Worm (Caenorhabditis elegans) whole organism, L1 larva: Measurements from ENCODE around the gene sru-4.

Experiments used
- C04F5.9 ChIP-seq: sonication (generic microtip); optimal IDR thresholded peaks from 2 replicates; lab custom pipeline; 2016; ENCODE audit warnings: missing genetic modification characterization, missing compliant biosample characterization
- Y116A8C.19 ChIP-seq: sonication (generic microtip); optimal IDR thresholded peaks from 2 replicates; lab custom pipeline; 2016; ENCODE audit warnings: missing compliant biosample characterization, missing genetic modification characterization, borderline replicate concordance
- ama-1 ChIP-seq: fragments of 150-350 bp; optimal IDR thresholded peaks from 2 replicates; lab custom pipeline; 2014
- blmp-1 ChIP-seq: fragments of 150-350 bp; optimal IDR thresholded peaks from 2 replicates; lab custom pipeline; 2014; ENCODE audit warnings: missing biosample characterization, missing genetic modification characterization
- ceh-63 ChIP-seq: fragments of 200-800 bp; sonication (Bioruptor generic); optimal IDR thresholded peaks from 2 replicates; lab custom pipeline; 2018; ENCODE audit warnings: mild to moderate bottlenecking, missing genetic modification characterization, missing compliant biosample characterization
- ces-1 ChIP-seq: fragments of 150-350 bp; optimal IDR thresholded peaks from 2 replicates; lab custom pipeline; 2014; ENCODE audit warnings: missing biosample characterization, missing genetic modification reagents, missing genetic modification characterization
- dsc-1 ChIP-seq: sonication (generic microtip); optimal IDR thresholded peaks from 2 replicates; lab custom pipeline; 2016; ENCODE audit warnings: mild to moderate bottlenecking, missing genetic modification characterization, missing compliant biosample characterization
- efl-1 ChIP-seq, 4 experiments: fragments of 150-350 bp; optimal IDR thresholded peaks in 3 of 4; peaks in 1 of 4; 1 replicate in 1 of 4; 2 replicates in 3 of 4; lab custom pipeline; 2014; ENCODE audit warnings: missing biosample characterization in 2 of 4, missing genetic modification characterization in 2 of 4, missing genetic modification reagents in 2 of 4
- egl-27 ChIP-seq, 2 experiments: fragments of 150-350 bp in 1 of 2; sonication (generic microtip); optimal IDR thresholded peaks; 3 replicates each; lab custom pipeline; 2017 to 2018; ENCODE audit warnings: missing biosample characterization in 2 of 2, missing genetic modification characterization in 2 of 2, missing genetic modification reagents in 2 of 2
- elt-3 ChIP-seq, 6 experiments: fragments of 150-350 bp in 1 of 6; sonication (generic microtip); optimal IDR thresholded peaks; 2 replicates each; lab custom pipeline; 2017 to 2018; ENCODE audit warnings: missing biosample characterization in 6 of 6, missing genetic modification characterization in 6 of 6, inconsistent platforms in 1 of 6
- fkh-10 ChIP-seq: sonication (generic microtip); optimal IDR thresholded peaks from 2 replicates; lab custom pipeline; 2017; ENCODE audit warnings: missing biosample characterization, missing genetic modification reagents, missing genetic modification characterization
- fkh-4 ChIP-seq: sonication (generic microtip); optimal IDR thresholded peaks from 2 replicates; lab custom pipeline; 2016; ENCODE audit warnings: missing compliant biosample characterization, missing genetic modification characterization, borderline replicate concordance
- fkh-8 ChIP-seq: sonication (generic microtip); optimal IDR thresholded peaks from 2 replicates; lab custom pipeline; 2016; ENCODE audit warnings: mild to moderate bottlenecking, missing genetic modification characterization, missing compliant biosample characterization
- hlh-4 ChIP-seq: sonication (generic microtip); optimal IDR thresholded peaks from 2 replicates; lab custom pipeline; 2016; ENCODE audit warnings: mild to moderate bottlenecking, missing genetic modification characterization, missing compliant biosample characterization
- isw-1 ChIP-seq: fragments of 200-800 bp; sonication (Bioruptor generic); IDR thresholded peaks from 2 replicates; pipeline ENCODE4 v1.3.6; 2022; ENCODE audit warnings: missing genetic modification characterization, missing compliant biosample characterization
- jun-1 ChIP-seq: fragments of 150-350 bp; optimal IDR thresholded peaks from 2 replicates; lab custom pipeline; 2014; ENCODE audit warnings: missing biosample characterization, missing genetic modification reagents, missing genetic modification characterization
- lin-13 ChIP-seq: fragments of 150-350 bp; optimal IDR thresholded peaks from 2 replicates; lab custom pipeline; 2014; ENCODE audit warnings: missing biosample characterization, missing genetic modification reagents, missing genetic modification characterization
- lin-14 ChIP-seq: fragments of 200-800 bp; sonication (Bioruptor generic); optimal IDR thresholded peaks from 2 replicates; lab custom pipeline; 2018; ENCODE audit warnings: mild to moderate bottlenecking, missing genetic modification characterization, moderate library complexity, missing compliant biosample characterization
- lin-15B ChIP-seq: fragments of 150-350 bp; sonication (generic microtip); optimal IDR thresholded peaks from 3 replicates; lab custom pipeline; 2014; ENCODE audit warnings: missing biosample characterization, missing genetic modification characterization
- lin-39 ChIP-seq: fragments of 150-350 bp; optimal IDR thresholded peaks from 2 replicates; lab custom pipeline; 2014; ENCODE audit warnings: missing biosample characterization, missing genetic modification reagents, missing genetic modification characterization
- lir-3 ChIP-seq: sonication (generic microtip); optimal IDR thresholded peaks from 2 replicates; lab custom pipeline; 2016; ENCODE audit warnings: mild to moderate bottlenecking, missing genetic modification characterization, moderate library complexity, missing compliant biosample characterization; ENCODE audit not compliant: poor library complexity
- mef-2 ChIP-seq: fragments of 150-350 bp; optimal IDR thresholded peaks from 2 replicates; lab custom pipeline; 2014; ENCODE audit warnings: missing biosample characterization, missing genetic modification characterization
- mep-1 ChIP-seq: fragments of 150-350 bp; optimal IDR thresholded peaks from 2 replicates; lab custom pipeline; 2014; ENCODE audit warnings: missing biosample characterization, missing genetic modification characterization
- nhr-11 ChIP-seq: fragments of 150-350 bp; optimal IDR thresholded peaks from 2 replicates; lab custom pipeline; 2014; ENCODE audit warnings: missing biosample characterization, missing genetic modification characterization
- nhr-12 ChIP-seq: sonication (generic microtip); optimal IDR thresholded peaks from 2 replicates; lab custom pipeline; 2017; ENCODE audit warnings: missing biosample characterization, missing genetic modification characterization
- nhr-19 ChIP-seq: fragments of 200-800 bp; sonication (Bioruptor generic); conservative IDR thresholded peaks from 2 replicates; pipeline ENCODE4 v1.3.6; 2022; ENCODE audit warnings: missing genetic modification characterization, missing compliant biosample characterization
- nhr-237 ChIP-seq: fragments of 150-350 bp; optimal IDR thresholded peaks from 2 replicates; lab custom pipeline; 2014; ENCODE audit warnings: missing biosample characterization, missing genetic modification characterization
- nhr-28 ChIP-seq: fragments of 150-350 bp; optimal IDR thresholded peaks from 2 replicates; lab custom pipeline; 2014; ENCODE audit warnings: missing biosample characterization, missing genetic modification characterization
- nhr-47 ChIP-seq: sonication (generic microtip); optimal IDR thresholded peaks from 2 replicates; lab custom pipeline; 2016; ENCODE audit warnings: mild to moderate bottlenecking, missing genetic modification characterization, moderate library complexity, missing compliant biosample characterization
- nhr-71 ChIP-seq: sonication (generic microtip); optimal IDR thresholded peaks from 2 replicates; lab custom pipeline; 2016; ENCODE audit warnings: mild to moderate bottlenecking, missing genetic modification characterization, moderate library complexity, missing compliant biosample characterization
- nhr-84 ChIP-seq: sonication (generic microtip); optimal IDR thresholded peaks from 2 replicates; lab custom pipeline; 2017; ENCODE audit warnings: missing biosample characterization, missing genetic modification characterization
- nhr-85 ChIP-seq: sonication (generic microtip); peaks from one replicate; lab custom pipeline; 2016; ENCODE audit warnings: missing genetic modification characterization, inconsistent platforms, missing compliant biosample characterization
- pqm-1 ChIP-seq: sonication (generic microtip); optimal IDR thresholded peaks from 3 replicates; lab custom pipeline; 2017; ENCODE audit warnings: missing biosample characterization, missing genetic modification characterization
- rnt-1 ChIP-seq: sonication (generic microtip); optimal IDR thresholded peaks from 2 replicates; lab custom pipeline; 2016; ENCODE audit warnings: mild to moderate bottlenecking, missing genetic modification characterization, moderate library complexity, missing compliant biosample characterization
- skn-1 ChIP-seq: fragments of 150-350 bp; optimal IDR thresholded peaks from 2 replicates; lab custom pipeline; 2014; ENCODE audit warnings: missing biosample characterization, missing genetic modification characterization
- snpc-4 ChIP-seq: fragments of 150-350 bp; optimal IDR thresholded peaks from 2 replicates; lab custom pipeline; 2014; ENCODE audit warnings: missing biosample characterization, missing genetic modification characterization
- sox-4 ChIP-seq: sonication (generic microtip); optimal IDR thresholded peaks from 2 replicates; lab custom pipeline; 2016; ENCODE audit warnings: missing genetic modification characterization, missing compliant biosample characterization
- sptf-1 ChIP-seq: fragments of 150-350 bp; optimal IDR thresholded peaks from 2 replicates; lab custom pipeline; 2014; ENCODE audit warnings: missing biosample characterization, missing genetic modification characterization
- tbx-2 ChIP-seq: sonication (generic microtip); optimal IDR thresholded peaks from 2 replicates; lab custom pipeline; 2016; ENCODE audit warnings: missing genetic modification characterization, missing compliant biosample characterization
- unc-62 ChIP-seq: fragments of 150-350 bp; optimal IDR thresholded peaks from 2 replicates; lab custom pipeline; 2014; ENCODE audit warnings: missing biosample characterization, missing genetic modification reagents, missing genetic modification characterization
- unc-86 ChIP-seq: sonication (generic microtip); optimal IDR thresholded peaks from 2 replicates; lab custom pipeline; 2016; ENCODE audit warnings: missing genetic modification characterization, missing compliant biosample characterization

Gene sru-4

ce11 chrIV:9459224-9459781 lies 38.9 kb upstream of the sru-4 start, which contains the start of gene copb-2 (continued):
- TF ChIP-seq Y116A8C.19, result no peak
- peak in 1 of 6 experiments; percentile 10 for TF ChIP-seq elt-3 (tag; optimal IDR thresholded peaks at IDR 0.05; lab: Kevin White, UChicago)
- TF ChIP-seq sptf-1 (tag; lab: Kevin White, UChicago), result no peak
- TF ChIP-seq fkh-4 (tag; lab: Kevin White, UChicago), result no peak
- TF ChIP-seq nhr-84 (tag; lab: Kevin White, UChicago), result no peak
- TF ChIP-seq nhr-237 (tag; lab: Kevin White, UChicago), result no peak
- no peak for TF ChIP-seq nhr-11
- peak; percentile 37 for TF ChIP-seq skn-1 (tag; lab: Kevin White, UChicago)
- TF ChIP-seq ceh-63 (GFP tag; lab: Kevin White, UChicago), result no peak
- peak; percentile 49 for TF ChIP-seq lin-13 (GFP tag; lab: Kevin White, UChicago)
- peak; percentile 45 for TF ChIP-seq isw-1 (GFP tag; lab: Robert Waterston, UW)
- TF ChIP-seq lir-3 (tag; lab: Kevin White, UChicago), result no peak
- TF ChIP-seq rnt-1 (tag; lab: Kevin White, UChicago), result peak; percentile 64
- no peak for TF ChIP-seq pqm-1 (tag; lab: Kevin White, UChicago)
- TF ChIP-seq efl-1 (optimal IDR thresholded peaks at IDR 0.05; lab: Kevin White, UChicago), result peak; percentile 78 to 83
- TF ChIP-seq efl-1 (GFP tag; optimal IDR thresholded peaks at IDR 0.05 in 1 of 2; lab: Kevin White, UChicago), result peak; percentile 67 to 94
- TF ChIP-seq fkh-8, result no peak
- peak; percentile 21 for TF ChIP-seq C04F5.9 (tag; lab: Kevin White, UChicago)
- peak; percentile 93 for TF ChIP-seq lin-14 (GFP tag; lab: Kevin White, UChicago)
- TF ChIP-seq hlh-4 (tag; lab: Kevin White, UChicago), result no peak
- no peak for TF ChIP-seq fkh-10 (GFP tag; lab: Kevin White, UChicago)
- TF ChIP-seq snpc-4 (tag; lab: Kevin White, UChicago), result peak; percentile 87
- TF ChIP-seq tbx-2, result peak; percentile 40
- TF ChIP-seq ces-1 (GFP tag; lab: Kevin White, UChicago), result no peak
- TF ChIP-seq egl-27 (tag; optimal IDR thresholded peaks at IDR 0.05; lab: Kevin White, UChicago), result no peak
- no peak for TF ChIP-seq unc-62 (GFP tag; lab: Kevin White, UChicago)
- TF ChIP-seq nhr-28 (tag; lab: Kevin White, UChicago), result no peak
- peak; percentile 67 for TF ChIP-seq nhr-47 (tag; lab: Kevin White, UChicago)
- TF ChIP-seq nhr-12 (tag; lab: Kevin White, UChicago), result no peak
- TF ChIP-seq lin-15B (tag; lab: Kevin White, UChicago), result no peak
- no peak for TF ChIP-seq mef-2 (tag; lab: Kevin White, UChicago)
- TF ChIP-seq jun-1 (tag; lab: Kevin White, UChicago), result no peak
- peak; percentile 34 for TF ChIP-seq unc-86 (tag; lab: Kevin White, UChicago)

ce11 chrIV:9464345-9464783 lies 33.8 kb upstream of the sru-4 start:
- no peak for TF ChIP-seq blmp-1 (tag; lab: Kevin White, UChicago)
- TF ChIP-seq lin-14 (GFP tag; lab: Kevin White, UChicago), result peak; percentile 20
- peak; percentile 47 for TF ChIP-seq nhr-71 (tag; lab: Kevin White, UChicago)
- TF ChIP-seq snpc-4 (tag; lab: Kevin White, UChicago), result peak; percentile 90
- no peak for TF ChIP-seq mep-1 (tag; lab: Kevin White, UChicago)
- TF ChIP-seq nhr-47 (tag; lab: Kevin White, UChicago), result peak; percentile 9
- peak; percentile 21 for TF ChIP-seq dsc-1 (tag; lab: Kevin White, UChicago)
- no peak for TF ChIP-seq efl-1 (optimal IDR thresholded peaks at IDR 0.05; lab: Kevin White, UChicago)
- TF ChIP-seq efl-1 (GFP tag; optimal IDR thresholded peaks at IDR 0.05 in 1 of 2; lab: Kevin White, UChicago), result peak in 1 of 2 experiments; percentile 58
- TF ChIP-seq sox-4 (tag; lab: Kevin White, UChicago), result no peak
- TF ChIP-seq nhr-19 (GFP tag; lab: Robert Waterston, UW), result peak; percentile 30; the same call in 1 of the 2 replicates
- TF ChIP-seq lin-39 (tag; lab: Kevin White, UChicago), result peak; percentile 17
- peak; percentile 5 for TF ChIP-seq ama-1
- peak; percentile 71 for TF ChIP-seq nhr-85 (tag; lab: Kevin White, UChicago)
- TF ChIP-seq, all 84 proteins: peak for 10
